Worm (Caenorhabditis elegans): Measurements from ENCODE around the gene lgc-56.
"Not testable (repeated sequence)": the region's sequence is repeated elsewhere in the genome, so short reads cannot be mapped to it uniquely, and the experiment has no call there.

Gene lgc-56

DNA sequence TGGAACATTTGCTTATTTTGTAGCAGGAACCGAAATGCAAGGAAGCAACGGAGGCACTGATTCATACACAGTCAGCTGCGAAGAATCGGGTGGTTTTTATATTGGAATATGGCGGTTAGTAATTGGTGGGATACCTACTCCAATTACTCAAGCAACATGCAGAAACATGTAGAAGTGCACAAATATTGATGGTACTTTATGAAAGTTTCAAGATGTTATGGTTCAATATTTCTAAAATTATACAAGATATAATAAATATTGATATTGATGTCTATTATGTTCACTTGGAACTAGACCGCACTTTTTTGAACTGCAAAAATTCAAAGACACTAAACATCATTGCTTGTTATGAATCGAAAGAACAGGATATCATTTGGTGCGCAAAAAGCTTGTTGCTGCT is 36.2 kb upstream of the lgc-56 start, which contains the start of gene C04G6.13:
C04G6.13 (plus strand) TSS at position 301 of the 400 bp plus-strand sequence.
- TF ChIP-seq rnt-1 (tag; optimal IDR thresholded peaks at IDR 0.05) (no peak), unc-42 (tag; optimal IDR thresholded peaks at IDR 0.05) (no peak), pha-4 (tag; optimal IDR thresholded peaks at IDR 0.05) (no peak), C08G9.2 (tag; optimal IDR thresholded peaks at IDR 0.05) (no peak), unc-3 (GFP tag; conservative IDR thresholded peaks at IDR 0.05) (no peak), unc-3 (tag; optimal IDR thresholded peaks at IDR 0.05) (no peak), ref-2 (tag; optimal IDR thresholded peaks at IDR 0.05) (no peak), pag-3 (tag; optimal IDR thresholded peaks at IDR 0.05; ENCODE audit: borderline replicate concordance) (no peak), pros-1 (tag; optimal IDR thresholded peaks at IDR 0.05) (no peak), hlh-6 (tag; optimal IDR thresholded peaks at IDR 0.05) (no peak), ceh-18 (tag; optimal IDR thresholded peaks at IDR 0.05) (no peak), ets-4 (tag; optimal IDR thresholded peaks at IDR 0.05) (no peak), sox-2 (GFP tag; IDR thresholded peaks at IDR 0.05) (no peak), mec-3 (tag; optimal IDR thresholded peaks at IDR 0.05; ENCODE audit: borderline replicate concordance) (no peak), sdc-2 (tag; optimal IDR thresholded peaks at IDR 0.05) (no peak), sox-4 (tag; optimal IDR thresholded peaks at IDR 0.05) (no peak)

DNA sequence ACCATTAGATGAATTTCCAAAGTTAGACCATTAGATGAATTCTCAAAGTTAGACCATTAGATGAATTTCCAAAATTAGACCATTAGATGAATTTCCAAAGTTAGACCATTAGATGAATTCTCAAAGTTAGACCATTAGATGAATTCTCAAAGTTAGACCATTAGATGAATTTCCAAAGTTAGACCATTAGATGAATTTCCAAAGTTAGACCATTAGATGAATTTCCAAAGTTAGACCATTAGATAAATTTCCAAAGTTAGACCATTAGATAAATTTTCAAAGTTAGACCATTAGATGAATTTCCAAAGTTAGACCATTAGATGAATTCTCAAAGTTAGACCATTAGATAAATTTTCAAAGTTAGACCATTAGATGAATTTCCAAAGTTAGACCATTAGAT is 32.7 kb upstream of the lgc-56 start:
- TF ChIP-seq unc-3 (GFP tag; conservative IDR thresholded peaks at IDR 0.05): peak; percentile 88
- TF ChIP-seq unc-3 (tag; optimal IDR thresholded peaks at IDR 0.05): not testable (repeated sequence)
- TF ChIP-seq ceh-45 (GFP tag; IDR thresholded peaks at IDR 0.05): peak; percentile 92
- TF ChIP-seq sox-2 (GFP tag; IDR thresholded peaks at IDR 0.05): peak; percentile 96
- TF ChIP-seq hlh-13 (GFP tag; optimal IDR thresholded peaks at IDR 0.05): peak; percentile 40

ce11 chrII:5099034-5099433 is 31.1 kb upstream of the lgc-56 start:
- TF ChIP-seq nhr-11 (tag; optimal IDR thresholded peaks at IDR 0.05) (no peak), nfya-1 (tag; optimal IDR thresholded peaks at IDR 0.05) (peak; percentile 77), pax-1 (tag; optimal IDR thresholded peaks at IDR 0.05) (no peak), mec-3 (tag; optimal IDR thresholded peaks at IDR 0.05; ENCODE audit: borderline replicate concordance) (no peak), pag-3 (tag; optimal IDR thresholded peaks at IDR 0.05; ENCODE audit: borderline replicate concordance) (no peak)

ce11 chrII:5099649-5100048 is 30.5 kb upstream of the lgc-56 start, which contains the start of gene C04G6.6:
Gene C04G6.6 (minus strand): TSS chrII:5099749.
- TF ChIP-seq fkh-6 (tag; optimal IDR thresholded peaks at IDR 0.05) (no peak), ama-1 (optimal IDR thresholded peaks at IDR 0.05) (no peak), ztf-16 (tag; optimal IDR thresholded peaks at IDR 0.05) (no peak), unc-42 (tag; optimal IDR thresholded peaks at IDR 0.05) (no peak), ceh-6 (GFP tag; optimal IDR thresholded peaks at IDR 0.05) (no peak), ceh-2 (tag; optimal IDR thresholded peaks at IDR 0.05) (no peak)

DNA sequence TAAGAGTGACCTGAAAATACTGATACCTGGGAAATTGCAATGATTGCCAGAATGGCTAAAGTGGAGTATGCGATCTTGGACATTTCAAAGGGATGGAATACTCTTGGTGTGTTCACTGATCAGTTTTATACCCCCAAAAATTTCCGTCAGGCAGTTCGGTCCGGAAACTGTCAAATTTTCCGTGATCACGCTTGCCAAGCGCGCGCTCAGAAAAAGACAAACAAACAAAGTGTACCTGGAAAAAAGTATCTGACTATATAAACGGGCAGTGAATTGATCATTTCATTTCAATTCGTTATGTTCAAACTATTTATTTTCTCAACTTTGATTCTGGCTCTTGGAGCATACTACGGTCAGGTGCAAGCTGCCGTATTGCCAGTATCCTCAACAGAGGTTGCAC is 28.5 kb upstream of the lgc-56 start, which contains the start of the genes idpb-3 and idpb-1:
idpb-3 (minus strand) TSS at position 101 of the 400 bp plus-strand sequence.
idpb-1 (plus strand) TSS at position 284 of the 400 bp plus-strand sequence.
- no peak for TF ChIP-seq pat-9 (tag; optimal IDR thresholded peaks at IDR 0.05)
- TF ChIP-seq odd-2 (tag; optimal IDR thresholded peaks at IDR 0.05): no peak
- TF ChIP-seq eyg-1 (tag; optimal IDR thresholded peaks at IDR 0.05): no peak
- TF ChIP-seq K09A11.1 (tag; optimal IDR thresholded peaks at IDR 0.05; ENCODE audit: insufficient read depth): no peak
- no peak for TF ChIP-seq tbx-2 (tag; optimal IDR thresholded peaks at IDR 0.05)
- no peak for TF ChIP-seq pqm-1 (tag; optimal IDR thresholded peaks at IDR 0.05)
- no peak for TF ChIP-seq hlh-8 (tag; optimal IDR thresholded peaks at IDR 0.05)
- TF ChIP-seq npax-4 (tag; optimal IDR thresholded peaks at IDR 0.05): no peak
- no peak for TF ChIP-seq gmeb-2 (tag; optimal IDR thresholded peaks at IDR 0.05)
- TF ChIP-seq ceh-2 (tag; optimal IDR thresholded peaks at IDR 0.05): no peak
- TF ChIP-seq unc-42 (tag; optimal IDR thresholded peaks at IDR 0.05): no peak
- no peak for TF ChIP-seq sox-4 (tag; optimal IDR thresholded peaks at IDR 0.05)
- no peak for TF ChIP-seq mec-3 (tag; optimal IDR thresholded peaks at IDR 0.05; ENCODE audit: borderline replicate concordance)
- no peak for TF ChIP-seq ztf-16 (tag; optimal IDR thresholded peaks at IDR 0.05)
- no peak for TF ChIP-seq pros-1 (tag; optimal IDR thresholded peaks at IDR 0.05)
- TF ChIP-seq rnt-1 (tag; optimal IDR thresholded peaks at IDR 0.05): no peak
- TF ChIP-seq ceh-45 (GFP tag; IDR thresholded peaks at IDR 0.05): no peak
- no peak for TF ChIP-seq ceh-14 (tag; optimal IDR thresholded peaks at IDR 0.05)

Data from whole organism, late embryonic.